Fruit fly (Drosophila melanogaster) whole organism, embryonic: Measurements from ENCODE around the gene RpS3.

Experiments used
- Asciz ChIP-seq: fragments of 200-800 bp; sonication (Bioruptor generic); optimal IDR thresholded peaks from 2 replicates; lab custom pipeline; 2017; ENCODE audit warnings: missing biosample characterization, mild to moderate bottlenecking, missing genetic modification characterization, missing genetic modification reagents
- Atf6 ChIP-seq: fragments of 200-800 bp; sonication (Bioruptor generic); IDR thresholded peaks from 2 replicates; pipeline ENCODE4 v1.3.6; 2022; ENCODE audit warnings: missing biosample characterization, missing genetic modification characterization
- Bgb ChIP-seq: fragments of 200-800 bp; sonication (Bioruptor generic); IDR thresholded peaks from 2 replicates; pipeline ENCODE4 v1.3.6; 2022; ENCODE audit warnings: missing biosample characterization, missing genetic modification characterization; ENCODE audit not compliant: partially characterized antibody
- CG1024 ChIP-seq: fragments of 200-800 bp; sonication (Bioruptor generic); IDR thresholded peaks from 2 replicates; pipeline ENCODE4 v1.3.6; 2022; ENCODE audit warnings: missing biosample characterization, missing genetic modification characterization
- CG10431 ChIP-seq: fragments of 200-800 bp; sonication (Bioruptor generic); optimal IDR thresholded peaks from 3 replicates; lab custom pipeline; 2018; ENCODE audit warnings: missing biosample characterization, mild to moderate bottlenecking, missing genetic modification characterization
- CG10654 ChIP-seq: fragments of 200-800 bp; sonication (Bioruptor generic); optimal IDR thresholded peaks from 2 replicates; lab custom pipeline; 2016; ENCODE audit warnings: missing biosample characterization, missing genetic modification characterization
- CG11723 ChIP-seq: fragments of 200-800 bp; sonication (Bioruptor generic); optimal IDR thresholded peaks from 2 replicates; lab custom pipeline; 2017; ENCODE audit warnings: missing biosample characterization, mild to moderate bottlenecking, missing genetic modification characterization
- CG15479 ChIP-seq: fragments of 200-800 bp; sonication (Bioruptor generic); optimal IDR thresholded peaks from 3 replicates; lab custom pipeline; 2019; ENCODE audit warnings: missing biosample characterization, mild to moderate bottlenecking, missing genetic modification characterization, moderate library complexity
- CG18262 ChIP-seq: fragments of 200-800 bp; optimal IDR thresholded peaks from 3 replicates; lab custom pipeline; 2019; ENCODE audit warnings: missing biosample characterization, mild to moderate bottlenecking, missing genetic modification characterization, moderate library complexity
- CG33557 ChIP-seq: fragments of 200-800 bp; sonication (Bioruptor generic); optimal IDR thresholded peaks from 2 replicates; lab custom pipeline; 2019; ENCODE audit warnings: missing biosample characterization, mild to moderate bottlenecking, missing genetic modification characterization, moderate library complexity
- CG4282 ChIP-seq: fragments of 200-800 bp; sonication (Bioruptor generic); optimal IDR thresholded peaks from 2 replicates; lab custom pipeline; 2016; ENCODE audit warnings: missing biosample characterization, missing genetic modification characterization
- CG4617 ChIP-seq: fragments of 200-800 bp; sonication (Bioruptor generic); optimal IDR thresholded peaks from 3 replicates; lab custom pipeline; 2016; ENCODE audit warnings: missing biosample characterization, missing genetic modification characterization, borderline replicate concordance
- CG6765 ChIP-seq: fragments of 200-800 bp; sonication (Bioruptor generic); optimal IDR thresholded peaks from 3 replicates; lab custom pipeline; 2017; ENCODE audit warnings: missing biosample characterization, mild to moderate bottlenecking, missing genetic modification characterization
- CG6854 ChIP-seq: fragments of 200-800 bp; sonication (Bioruptor generic); optimal IDR thresholded peaks from 3 replicates; lab custom pipeline; 2017; ENCODE audit warnings: missing biosample characterization, mild to moderate bottlenecking, missing genetic modification characterization
- CG7271 ChIP-seq: fragments of 200-800 bp; sonication (Bioruptor generic); optimal IDR thresholded peaks from 2 replicates; lab custom pipeline; 2018; ENCODE audit warnings: missing biosample characterization, mild to moderate bottlenecking, missing genetic modification characterization, moderate library complexity
- CG9797 ChIP-seq: fragments of 200-800 bp; sonication (Bioruptor generic); optimal IDR thresholded peaks from 3 replicates; lab custom pipeline; 2018; ENCODE audit warnings: missing biosample characterization, mild to moderate bottlenecking, missing genetic modification characterization
- CoRest ChIP-seq: fragments of 200-800 bp; sonication (Bioruptor generic); optimal IDR thresholded peaks from 3 replicates; lab custom pipeline; 2018; ENCODE audit warnings: missing biosample characterization, mild to moderate bottlenecking, missing genetic modification characterization, moderate library complexity
- D19A ChIP-seq: fragments of 200-800 bp; optimal IDR thresholded peaks from 3 replicates; lab custom pipeline; 2019; ENCODE audit warnings: missing biosample characterization, mild to moderate bottlenecking, missing genetic modification characterization, moderate library complexity
- Dek ChIP-seq: fragments of 200-800 bp; sonication (Bioruptor generic); optimal IDR thresholded peaks from 3 replicates; lab custom pipeline; 2019; ENCODE audit warnings: missing biosample characterization, mild to moderate bottlenecking, missing genetic modification characterization, moderate library complexity
- Dfd ChIP-seq, 2 experiments: fragments of >200 bp; optimal IDR thresholded peaks; 2 replicates each; lab custom pipeline; 2017; ENCODE audit warnings: missing biosample characterization in 2 of 2, missing genetic modification characterization in 2 of 2
- Drgx ChIP-seq: fragments of 200-800 bp; sonication (Bioruptor generic); IDR thresholded peaks from 2 replicates; pipeline ENCODE4 v1.3.6; 2022; ENCODE audit warnings: missing biosample characterization, missing genetic modification characterization
- HmgD ChIP-seq: fragments of 200-800 bp; sonication (Bioruptor generic); optimal IDR thresholded peaks from 3 replicates; lab custom pipeline; 2016; ENCODE audit warnings: missing biosample characterization, missing genetic modification characterization
- NC2α ChIP-seq: fragments of 200-800 bp; sonication (Bioruptor generic); optimal IDR thresholded peaks from 2 replicates; lab custom pipeline; 2016; ENCODE audit warnings: missing biosample characterization, missing genetic modification characterization
- NK7.1 ChIP-seq: fragments of 200-800 bp; sonication (Bioruptor generic); optimal IDR thresholded peaks from 3 replicates; lab custom pipeline; 2016; ENCODE audit warnings: missing biosample characterization, missing genetic modification characterization
- Nf-YB ChIP-seq: fragments of 200-800 bp; sonication (Bioruptor generic); optimal IDR thresholded peaks from 3 replicates; lab custom pipeline; 2019; ENCODE audit warnings: missing biosample characterization, mild to moderate bottlenecking, missing genetic modification characterization, moderate library complexity
- Nf-YC ChIP-seq: fragments of 200-800 bp; optimal IDR thresholded peaks from 3 replicates; lab custom pipeline; 2019; ENCODE audit warnings: missing biosample characterization, mild to moderate bottlenecking, missing genetic modification characterization, moderate library complexity
- Oli ChIP-seq: fragments of 200-800 bp; sonication (Bioruptor generic); optimal IDR thresholded peaks from 2 replicates; lab custom pipeline; 2018; ENCODE audit warnings: missing biosample characterization, mild to moderate bottlenecking, missing genetic modification characterization, moderate library complexity
- Rx ChIP-seq: fragments of 200-800 bp; sonication (Bioruptor generic); IDR thresholded peaks from 2 replicates; pipeline ENCODE4 v1.3.6; 2022; ENCODE audit warnings: missing biosample characterization, missing genetic modification characterization
- Trl ChIP-seq, 3 experiments: fragments of >200 bp in 2 of 3; fragments of 200-800 bp in 1 of 3; sonication (Bioruptor generic) in 1 of 3; optimal IDR thresholded peaks; 2 replicates in 1 of 3; 3 replicates in 2 of 3; lab custom pipeline; 2016 to 2017; ENCODE audit warnings: missing biosample characterization in 1 of 3, missing genetic modification characterization in 1 of 3
- btn ChIP-seq: fragments of 200-800 bp; sonication (Bioruptor generic); optimal IDR thresholded peaks from 2 replicates; lab custom pipeline; 2016; ENCODE audit warnings: missing biosample characterization, missing genetic modification characterization
- ci ChIP-seq: fragments of 200-800 bp; sonication (Bioruptor generic); IDR thresholded peaks from 3 replicates; pipeline ENCODE4 v1.3.6; 2022; ENCODE audit warnings: missing biosample characterization, missing genetic modification characterization
- dati ChIP-seq: fragments of 200-800 bp; sonication (Bioruptor generic); IDR thresholded peaks from 2 replicates; pipeline ENCODE4 v1.3.6; 2022; ENCODE audit warnings: missing biosample characterization, missing genetic modification characterization
- dmrt99B ChIP-seq: fragments of 200-800 bp; sonication (Bioruptor generic); optimal IDR thresholded peaks from 2 replicates; lab custom pipeline; 2018; ENCODE audit warnings: missing biosample characterization, mild to moderate bottlenecking, missing genetic modification characterization, moderate library complexity
- emc ChIP-seq: fragments of 200-800 bp; sonication (Bioruptor generic); optimal IDR thresholded peaks from 2 replicates; lab custom pipeline; 2016; ENCODE audit warnings: missing biosample characterization, missing genetic modification characterization
- eyg ChIP-seq: fragments of 200-800 bp; sonication (Bioruptor generic); optimal IDR thresholded peaks from 3 replicates; lab custom pipeline; 2016; ENCODE audit warnings: missing biosample characterization, missing genetic modification characterization
- fd96Cb ChIP-seq: fragments of 200-800 bp; sonication (Bioruptor generic); optimal IDR thresholded peaks from 2 replicates; lab custom pipeline; 2018; ENCODE audit warnings: missing biosample characterization, mild to moderate bottlenecking, missing genetic modification characterization, moderate library complexity
- gro ChIP-seq: fragments of 200-800 bp; sonication (Bioruptor generic); optimal IDR thresholded peaks from 2 replicates; lab custom pipeline; 2016; ENCODE audit warnings: missing biosample characterization, missing genetic modification characterization
- gsb ChIP-seq: fragments of 200-800 bp; sonication (Bioruptor generic); IDR thresholded peaks from 2 replicates; pipeline ENCODE4 v1.3.6; 2022; ENCODE audit warnings: missing biosample characterization, missing genetic modification characterization
- jing ChIP-seq: fragments of 200-800 bp; sonication (Bioruptor generic); optimal IDR thresholded peaks from 2 replicates; lab custom pipeline; 2018; ENCODE audit warnings: missing biosample characterization, mild to moderate bottlenecking, missing genetic modification characterization
- lilli ChIP-seq: fragments of 200-800 bp; sonication (Bioruptor generic); optimal IDR thresholded peaks from 3 replicates; lab custom pipeline; 2016; ENCODE audit warnings: missing biosample characterization, missing genetic modification characterization
- pros ChIP-seq: fragments of 200-800 bp; sonication (Bioruptor generic); optimal IDR thresholded peaks from 3 replicates; lab custom pipeline; 2019; ENCODE audit warnings: missing biosample characterization, mild to moderate bottlenecking, missing genetic modification characterization, moderate library complexity
- psq ChIP-seq: fragments of 200-800 bp; sonication (Bioruptor generic); optimal IDR thresholded peaks from 2 replicates; lab custom pipeline; 2017; ENCODE audit warnings: missing biosample characterization, missing genetic modification characterization
- ro ChIP-seq: fragments of 200-800 bp; sonication (Bioruptor generic); IDR thresholded peaks from 2 replicates; pipeline ENCODE4 v1.3.6; 2022; ENCODE audit warnings: missing biosample characterization, missing genetic modification characterization
- sd ChIP-seq: fragments of 200-800 bp; sonication (Bioruptor generic); optimal IDR thresholded peaks from 3 replicates; lab custom pipeline; 2018; ENCODE audit warnings: missing biosample characterization, mild to moderate bottlenecking, missing genetic modification characterization, moderate library complexity
- sisA ChIP-seq: fragments of 200-800 bp; sonication (Bioruptor generic); IDR thresholded peaks from 2 replicates; pipeline ENCODE4 v1.3.6; 2022; ENCODE audit warnings: missing biosample characterization, missing genetic modification characterization
- sna ChIP-seq: fragments of 200-800 bp; sonication (Bioruptor generic); IDR thresholded peaks from 2 replicates; pipeline ENCODE4 v1.3.6; 2022; ENCODE audit warnings: missing biosample characterization, missing genetic modification characterization; ENCODE audit not compliant: partially characterized antibody
- ttk ChIP-seq: fragments of 200-800 bp; sonication (Bioruptor generic); IDR thresholded peaks from 2 replicates; pipeline ENCODE4 v2.1.2; 2022; ENCODE audit warnings: missing biosample characterization, missing genetic modification characterization
- tup ChIP-seq: fragments of 200-800 bp; sonication (Bioruptor generic); optimal IDR thresholded peaks from 2 replicates; lab custom pipeline; 2016; ENCODE audit warnings: missing biosample characterization, mild to moderate bottlenecking, missing genetic modification characterization, moderate library complexity
- usp ChIP-seq: fragments of >200 bp; optimal IDR thresholded peaks from 2 replicates; lab custom pipeline; 2017; ENCODE audit warnings: missing biosample characterization, missing genetic modification characterization
- zen ChIP-seq: fragments of 200-800 bp; sonication (Bioruptor generic); optimal IDR thresholded peaks from 3 replicates; lab custom pipeline; 2018; ENCODE audit warnings: missing biosample characterization, mild to moderate bottlenecking, missing genetic modification characterization, moderate library complexity

Gene RpS3

DNA sequence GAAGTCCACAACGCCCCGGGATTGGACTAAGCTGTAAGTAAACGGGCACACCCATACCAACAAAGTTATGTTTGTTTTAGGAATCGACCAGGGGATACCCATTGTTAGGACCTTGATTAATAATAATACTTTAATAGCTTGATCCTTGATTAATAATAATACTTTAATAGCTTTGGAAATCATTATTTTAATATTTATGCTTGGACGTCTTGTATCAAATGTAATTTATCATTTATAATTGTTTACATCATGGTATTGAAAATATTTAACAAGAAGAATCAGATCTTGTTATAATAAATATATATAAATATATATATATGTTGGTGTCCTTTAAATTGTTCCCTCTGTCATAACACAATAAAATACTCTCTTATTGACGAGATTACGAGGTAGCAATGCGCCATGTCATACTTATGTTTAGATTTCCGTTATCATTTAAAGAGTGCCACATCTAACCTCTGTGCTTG is 1.7 kb upstream of the RpS3 start:
- TF ChIP-seq CG7271 (tag; lab: Kevin White, UChicago) (peak; percentile 55), usp (GFP tag; lab: Kevin White, UChicago) (no peak), CG10654 (GFP tag; lab: Kevin White, UChicago) (peak; percentile 69), CG15479 (GFP tag; lab: Kevin White, UChicago) (no peak), Nf-YC (tag; lab: Kevin White, UChicago) (peak; percentile 79), CG10431 (GFP tag; lab: Kevin White, UChicago) (no peak), CG9797 (no peak), NC2α (no peak), NK7.1 (GFP tag; lab: Kevin White, UChicago) (no peak), emc (no peak), Oli (peak; percentile 93), CG1024 (GFP tag; lab: Robert Waterston, UW) (peak; percentile 51; the same call in 1 of the 2 replicates), jing (GFP tag; lab: Kevin White, UChicago) (peak; percentile 33), Nf-YB (GFP tag; lab: Kevin White, UChicago) (peak; percentile 82), psq (GFP tag; lab: Kevin White, UChicago) (peak; percentile 62), CG18262 (tag; lab: Kevin White, UChicago) (peak; percentile 92), zen (tag; lab: Kevin White, UChicago) (peak; percentile 73), ci (peak; percentile 81), lilli (GFP tag; lab: Kevin White, UChicago) (peak; percentile 56), gsb (peak; percentile 55; the same call in 1 of the 2 replicates), tup (GFP tag; lab: Kevin White, UChicago) (peak; percentile 9), Bgb (GFP tag; lab: Robert Waterston, UW) (no peak), D19A (tag; lab: Kevin White, UChicago) (peak; percentile 88), HmgD (GFP tag; lab: Kevin White, UChicago) (no peak), Trl (optimal IDR thresholded peaks at IDR 0.05; lab: Kevin White, UChicago) (no peak), Trl (GFP tag; optimal IDR thresholded peaks at IDR 0.05; lab: Kevin White, UChicago) (no peak), Dfd (GFP tag; optimal IDR thresholded peaks at IDR 0.05; lab: Kevin White, UChicago) (no peak), CoRest (tag; lab: Kevin White, UChicago) (peak; percentile 97), dmrt99B (peak; percentile 93), fd96Cb (peak; percentile 80), sna (GFP tag; lab: Robert Waterston, UW) (no peak), pros (GFP tag; lab: Kevin White, UChicago) (no peak), Asciz (GFP tag; lab: Kevin White, UChicago) (peak; percentile 30), CG33557 (GFP tag; lab: Kevin White, UChicago) (peak; percentile 74), Atf6 (peak; percentile 79), CG4282 (no peak), CG6765 (GFP tag; lab: Kevin White, UChicago) (peak; percentile 27), sd (tag; lab: Kevin White, UChicago) (peak; percentile 83), sisA (GFP tag; lab: Robert Waterston, UW) (peak; percentile 43; the same call in 1 of the 2 replicates), CG11723 (GFP tag; lab: Kevin White, UChicago) (peak; percentile 57), CG4617 (GFP tag; lab: Kevin White, UChicago) (peak; percentile 39), btn (no peak), gro (GFP tag; lab: Kevin White, UChicago) (no peak), ro (GFP tag; lab: Robert Waterston, UW) (peak; percentile 16; the same call in 1 of the 2 replicates), eyg (GFP tag; lab: Kevin White, UChicago) (no peak), Dek (tag; lab: Kevin White, UChicago) (peak; percentile 90), ttk (peak; percentile 64), Drgx (GFP tag; lab: Robert Waterston, UW) (peak; percentile 79), Rx (no peak), CG6854 (GFP tag; lab: Kevin White, UChicago) (peak; percentile 62), dati (GFP tag; lab: Robert Waterston, UW) (no peak)
